Fruit fly (Drosophila melanogaster): ENCODE measurements around the gene Naa20B.

Gene Naa20B

dm6 chr2L:13219281-13220092, 37.8 kb upstream of the Naa20B start, which contains the start of the genes CG9426 and mRF1 (continued):
- peak; percentile 95 for TF ChIP-seq hbn (GFP tag; IDR thresholded peaks at IDR 0.05; ENCODE audit: partially characterized antibody)
- TF ChIP-seq HLHmδ (GFP tag; optimal IDR thresholded peaks at IDR 0.05) = no peak
- TF ChIP-seq sob (GFP tag; IDR thresholded peaks at IDR 0.05) = peak; percentile 43; the same call in 1 of the 2 replicates
- no peak for TF ChIP-seq CG3407 (GFP tag; optimal IDR thresholded peaks at IDR 0.05)
- no peak for TF ChIP-seq CG5180 (GFP tag; optimal IDR thresholded peaks at IDR 0.05)
- no peak for TF ChIP-seq mirr (GFP tag; optimal IDR thresholded peaks at IDR 0.05)
- TF ChIP-seq CG7839 (tag; optimal IDR thresholded peaks at IDR 0.05) = peak; percentile 7
- TF ChIP-seq trh (GFP tag; optimal IDR thresholded peaks at IDR 0.05) = no peak
- no peak for TF ChIP-seq CG8478 (optimal IDR thresholded peaks at IDR 0.05)
- TF ChIP-seq nerfin-1 (tag; optimal IDR thresholded peaks at IDR 0.05) = no peak
- peak; percentile 24 for TF ChIP-seq dm (GFP tag; optimal IDR thresholded peaks at IDR 0.05)
- no peak for TF ChIP-seq Trl (optimal IDR thresholded peaks at IDR 0.05)
- TF ChIP-seq Trl (GFP tag; optimal IDR thresholded peaks at IDR 0.05) = peak; percentile 10
- peak; percentile 96 for TF ChIP-seq CG7963 (GFP tag; IDR thresholded peaks at IDR 0.05; ENCODE audit: partially characterized antibody)
- TF ChIP-seq CG11696 (GFP tag; IDR thresholded peaks at IDR 0.05) = no peak
- no peak for TF ChIP-seq zen (tag; optimal IDR thresholded peaks at IDR 0.05)
- peak; percentile 7 for TF ChIP-seq Jarid2 (GFP tag; optimal IDR thresholded peaks at IDR 0.05)
- TF ChIP-seq ftz-f1 (GFP tag; optimal IDR thresholded peaks at IDR 0.05) = no peak
- no peak for TF ChIP-seq CG14050 (GFP tag; IDR thresholded peaks at IDR 0.05)
- TF ChIP-seq inv (GFP tag; IDR thresholded peaks at IDR 0.05; ENCODE audit: partially characterized antibody) = peak; percentile 96
- TF ChIP-seq CG11560 (tag; IDR thresholded peaks at IDR 0.05) = no peak
- TF ChIP-seq Hand (GFP tag; optimal IDR thresholded peaks at IDR 0.05) = no peak
- no peak for TF ChIP-seq Gsc (GFP tag; IDR thresholded peaks at IDR 0.05)
- TF ChIP-seq fd96Cb (tag; optimal IDR thresholded peaks at IDR 0.05) = no peak
- peak; percentile 23; the same call in 1 of the 2 replicates for TF ChIP-seq E2f2 (GFP tag; IDR thresholded peaks at IDR 0.05)
- TF ChIP-seq CG13287 (GFP tag; IDR thresholded peaks at IDR 0.05; ENCODE audit: partially characterized antibody) = peak; percentile 99
- peak; percentile 50; the same call in 1 of the 2 replicates for TF ChIP-seq slbo (GFP tag; IDR thresholded peaks at IDR 0.05)
- TF ChIP-seq CG17912 (GFP tag; optimal IDR thresholded peaks at IDR 0.05) = no peak
- TF ChIP-seq BtbVII (GFP tag; optimal IDR thresholded peaks at IDR 0.05) = no peak
- TF ChIP-seq CG8281 (tag; optimal IDR thresholded peaks at IDR 0.05) = no peak
- peak; percentile 59 for TF ChIP-seq Sin3A (optimal IDR thresholded peaks at IDR 0.05)
- no peak for TF ChIP-seq PHDP (tag; optimal IDR thresholded peaks at IDR 0.05)
- no peak for TF ChIP-seq seq (GFP tag; IDR thresholded peaks at IDR 0.05)
- no peak for TF ChIP-seq danr (GFP tag; IDR thresholded peaks at IDR 0.05)
- no peak for TF ChIP-seq H15 (GFP tag; IDR thresholded peaks at IDR 0.05)
- peak; percentile 44; the same call in 1 of the 2 replicates for TF ChIP-seq CG32767 (GFP tag; IDR thresholded peaks at IDR 0.05)
- no peak for TF ChIP-seq nom (GFP tag; optimal IDR thresholded peaks at IDR 0.05)
- no peak for TF ChIP-seq CG12299 (tag; optimal IDR thresholded peaks at IDR 0.05)
- peak; percentile 95 for TF ChIP-seq BEAF-32 (GFP tag; optimal IDR thresholded peaks at IDR 0.05)
- no peak for TF ChIP-seq CG2678 (tag; optimal IDR thresholded peaks at IDR 0.05)
- TF ChIP-seq CG9797 (GFP tag; optimal IDR thresholded peaks at IDR 0.05) = peak; percentile 17
- no peak for TF ChIP-seq E2f1 (GFP tag; IDR thresholded peaks at IDR 0.05)
- no peak for TF ChIP-seq CG5953 (GFP tag; IDR thresholded peaks at IDR 0.05)
- TF ChIP-seq CG10267 (tag; optimal IDR thresholded peaks at IDR 0.05) = peak; percentile 77
- TF ChIP-seq Six4 (GFP tag; optimal IDR thresholded peaks at IDR 0.05) = no peak
- TF ChIP-seq CG6654 (GFP tag; optimal IDR thresholded peaks at IDR 0.05) = no peak
- peak; percentile 59 for TF ChIP-seq CG2712 (tag; optimal IDR thresholded peaks at IDR 0.05)
- no peak for TF ChIP-seq CG10274 (GFP tag; optimal IDR thresholded peaks at IDR 0.05)
- peak; percentile 97 for TF ChIP-seq bbx (GFP tag; IDR thresholded peaks at IDR 0.05; ENCODE audit: partially characterized antibody)
- TF ChIP-seq oc (tag; optimal IDR thresholded peaks at IDR 0.05) = no peak

Measured in whole organism, embryonic.